Fruit fly (Drosophila melanogaster) Kc167 (cell line): ENCODE measurements around the gene CG16820.

Experiments
- Myc ChIP-seq: fragments of >200 bp; optimal IDR thresholded peaks from 2 replicates; lab custom pipeline; 2017; ENCODE audit warnings: missing external identifiers
- Sin3A ChIP-seq: fragments of >200 bp; optimal IDR thresholded peaks from 2 replicates; lab custom pipeline; 2018; ENCODE audit warnings: missing external identifiers
- h ChIP-seq: fragments of >200 bp; optimal IDR thresholded peaks from 3 replicates; lab custom pipeline; 2018; ENCODE audit warnings: missing external identifiers
- insv ChIP-seq: fragments of >200 bp; optimal IDR thresholded peaks from 3 replicates; lab custom pipeline; 2018; ENCODE audit warnings: missing external identifiers
- psq ChIP-seq: fragments of >200 bp; optimal IDR thresholded peaks from 2 replicates; lab custom pipeline; 2017; ENCODE audit warnings: missing external identifiers
- ttk ChIP-seq: sonication (Bioruptor generic); optimal IDR thresholded peaks from 2 replicates; lab custom pipeline; 2017; ENCODE audit warnings: missing external identifiers

dm6 chr2L:13229388-13229882 lies 16.6 kb upstream of the CG16820 start, which contains the start of gene CG16815:
- TF ChIP-seq ttk (lab: Kevin White, UChicago) = no peak
- no peak for TF ChIP-seq insv
- no peak for TF ChIP-seq Sin3A (lab: Kevin White, UChicago)
- no peak for TF ChIP-seq psq (lab: Kevin White, UChicago)
- no peak for TF ChIP-seq Myc (lab: Kevin White, UChicago)
- TF ChIP-seq h (lab: Kevin White, UChicago) = no peak
